Fruit fly (Drosophila melanogaster): ENCODE results near the gene pix.
A peak's percentile ranks its signal among the peaks of the same experiment; 100 is the strongest.

DNA sequence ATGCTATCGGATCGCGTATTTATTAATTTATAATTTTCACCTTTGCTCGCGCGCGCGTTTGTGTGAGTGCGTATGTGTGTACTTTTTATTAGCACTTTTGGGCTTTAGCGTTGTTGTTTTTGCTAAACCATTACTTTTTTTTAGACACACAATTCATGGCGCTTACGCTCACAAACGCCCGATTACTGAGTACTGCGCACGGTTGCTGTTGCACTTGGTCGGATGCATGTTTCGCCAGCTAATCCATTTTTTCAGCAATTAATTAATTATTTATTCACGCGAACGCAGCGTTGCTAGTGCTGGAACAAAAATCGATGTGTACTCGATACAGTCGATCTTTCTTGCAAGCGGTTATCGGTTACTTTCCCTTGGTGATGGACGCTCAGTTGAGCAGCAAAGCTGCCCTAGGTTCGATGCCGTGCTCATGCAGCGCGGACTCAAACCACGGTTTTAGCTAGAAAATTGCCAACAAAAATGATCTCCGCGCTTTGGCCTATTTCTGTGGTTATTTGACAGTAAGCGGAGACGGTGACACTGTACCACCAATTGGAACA is 23.2 kb upstream of the pix start, which contains the start of the genes smg and CG5087:
- TF ChIP-seq Eip75B (GFP tag; optimal IDR thresholded peaks at IDR 0.05) (peak; percentile 14), OdsH (GFP tag; optimal IDR thresholded peaks at IDR 0.05) (no peak), salr (GFP tag; optimal IDR thresholded peaks at IDR 0.05) (no peak), CG1621 (tag; optimal IDR thresholded peaks at IDR 0.05) (no peak), Lpt (GFP tag; optimal IDR thresholded peaks at IDR 0.05) (no peak), CG6792 (GFP tag; optimal IDR thresholded peaks at IDR 0.05) (no peak), CG11294 (GFP tag; IDR thresholded peaks at IDR 0.05) (no peak)
